Fruit fly (Drosophila melanogaster) whole organism, embryonic: Measurements from ENCODE around the gene CG10345.

ENCODE experiments used
- Bgb ChIP-seq: fragments of 200-800 bp; sonication (Bioruptor generic); IDR thresholded peaks from 2 replicates; pipeline ENCODE4 v1.3.6; 2022; ENCODE audit warnings: missing biosample characterization, missing genetic modification characterization; ENCODE audit not compliant: partially characterized antibody
- Bteb2 ChIP-seq: fragments of 200-800 bp; sonication (Bioruptor generic); optimal IDR thresholded peaks from 2 replicates; lab custom pipeline; 2016; ENCODE audit warnings: missing biosample characterization, missing genetic modification characterization
- CG10321 ChIP-seq: fragments of 200-800 bp; sonication (Bioruptor generic); IDR thresholded peaks from 2 replicates; pipeline ENCODE4 v1.3.6; 2022; ENCODE audit warnings: missing biosample characterization, missing genetic modification characterization
- CG10959 ChIP-seq: fragments of 200-800 bp; sonication (Bioruptor generic); IDR thresholded peaks from 2 replicates; pipeline ENCODE4 v1.3.6; 2022; ENCODE audit warnings: missing biosample characterization, missing genetic modification characterization
- CG11504 ChIP-seq: fragments of 200-800 bp; sonication (Bioruptor generic); optimal IDR thresholded peaks from 3 replicates; lab custom pipeline; 2019; ENCODE audit warnings: missing biosample characterization, mild to moderate bottlenecking, missing genetic modification characterization, moderate library complexity
- CG1233 ChIP-seq: fragments of 200-800 bp; sonication (Bioruptor generic); optimal IDR thresholded peaks from 4 replicates; lab custom pipeline; 2018; ENCODE audit warnings: missing biosample characterization, mild to moderate bottlenecking, missing genetic modification characterization
- CG13287 ChIP-seq: fragments of 200-800 bp; sonication (Bioruptor generic); IDR thresholded peaks from 2 replicates; pipeline ENCODE4 v1.3.6; 2022; ENCODE audit warnings: missing biosample characterization, missing genetic modification characterization; ENCODE audit not compliant: partially characterized antibody
- CG14710 ChIP-seq: fragments of 200-800 bp; sonication (Bioruptor generic); optimal IDR thresholded peaks from 3 replicates; lab custom pipeline; 2019; ENCODE audit warnings: missing biosample characterization, mild to moderate bottlenecking, missing genetic modification characterization, moderate library complexity
- CG1603 ChIP-seq: fragments of 200-800 bp; sonication (Bioruptor generic); optimal IDR thresholded peaks from 2 replicates; lab custom pipeline; 2019; ENCODE audit warnings: missing biosample characterization, mild to moderate bottlenecking, missing genetic modification characterization, moderate library complexity
- CG16813 ChIP-seq: fragments of 200-800 bp; sonication (Bioruptor generic); IDR thresholded peaks from 3 replicates; pipeline ENCODE4 v1.3.6; 2022; ENCODE audit warnings: missing biosample characterization, missing genetic modification characterization; ENCODE audit not compliant: partially characterized antibody
- CG2116 ChIP-seq: fragments of 200-800 bp; sonication (Bioruptor generic); optimal IDR thresholded peaks from 3 replicates; lab custom pipeline; 2018; ENCODE audit warnings: missing biosample characterization, mild to moderate bottlenecking, missing genetic modification characterization
- CG2129 ChIP-seq: fragments of 200-800 bp; sonication (Bioruptor generic); IDR thresholded peaks from 2 replicates; pipeline ENCODE4 v1.3.6; 2022; ENCODE audit warnings: missing biosample characterization, missing genetic modification characterization; ENCODE audit not compliant: partially characterized antibody
- CG30020 ChIP-seq: fragments of 200-800 bp; optimal IDR thresholded peaks from 2 replicates; lab custom pipeline; 2019; ENCODE audit warnings: missing biosample characterization, mild to moderate bottlenecking, missing genetic modification characterization, moderate library complexity
- CG34224 ChIP-seq: fragments of 200-800 bp; sonication (Bioruptor generic); IDR thresholded peaks from 3 replicates; pipeline ENCODE4 v1.3.6; 2022; ENCODE audit warnings: missing biosample characterization, missing genetic modification characterization; ENCODE audit not compliant: partially characterized antibody
- CG4617 ChIP-seq: fragments of 200-800 bp; sonication (Bioruptor generic); optimal IDR thresholded peaks from 3 replicates; lab custom pipeline; 2016; ENCODE audit warnings: missing biosample characterization, missing genetic modification characterization, borderline replicate concordance
- CG5953 ChIP-seq: fragments of 200-800 bp; sonication (Bioruptor generic); IDR thresholded peaks from 2 replicates; pipeline ENCODE4 v1.3.6; 2022; ENCODE audit warnings: missing biosample characterization, missing genetic modification characterization
- CG6689 ChIP-seq: fragments of 200-800 bp; sonication (Bioruptor generic); IDR thresholded peaks from 2 replicates; pipeline ENCODE4 v1.3.6; 2022; ENCODE audit warnings: missing biosample characterization, missing genetic modification characterization
- CTCF ChIP-seq: fragments of 200-800 bp; sonication (Bioruptor generic); optimal IDR thresholded peaks from 2 replicates; lab custom pipeline; 2017; ENCODE audit warnings: missing biosample characterization, mild to moderate bottlenecking, missing genetic modification characterization, moderate library complexity
- CoRest ChIP-seq: fragments of 200-800 bp; sonication (Bioruptor generic); optimal IDR thresholded peaks from 3 replicates; lab custom pipeline; 2018; ENCODE audit warnings: missing biosample characterization, mild to moderate bottlenecking, missing genetic modification characterization, moderate library complexity
- Dfd ChIP-seq, 2 experiments: fragments of >200 bp; optimal IDR thresholded peaks; 2 replicates each; lab custom pipeline; 2017; ENCODE audit warnings: missing biosample characterization in 2 of 2, missing genetic modification characterization in 2 of 2
- Dll ChIP-seq: fragments of 200-800 bp; sonication (Bioruptor generic); IDR thresholded peaks from 4 replicates; pipeline ENCODE4 v1.3.6; 2022; ENCODE audit warnings: missing biosample characterization, missing genetic modification characterization; ENCODE audit not compliant: partially characterized antibody
- Doc3 ChIP-seq: fragments of 200-800 bp; sonication (Bioruptor generic); IDR thresholded peaks from 3 replicates; pipeline ENCODE4 v1.3.6; 2022; ENCODE audit warnings: missing biosample characterization, missing genetic modification characterization; ENCODE audit not compliant: partially characterized antibody
- Dp ChIP-seq: fragments of 200-800 bp; sonication (Bioruptor generic); optimal IDR thresholded peaks from 2 replicates; lab custom pipeline; 2018; ENCODE audit warnings: missing biosample characterization, mild to moderate bottlenecking, missing genetic modification characterization, moderate library complexity
- Dref ChIP-seq: fragments of 200-800 bp; sonication (Bioruptor generic); IDR thresholded peaks from 2 replicates; pipeline ENCODE4 v1.3.6; 2022; ENCODE audit warnings: missing biosample characterization, missing genetic modification characterization
- E2f2 ChIP-seq: fragments of 200-800 bp; sonication (Bioruptor generic); IDR thresholded peaks from 2 replicates; pipeline ENCODE4 v1.3.6; 2022; ENCODE audit warnings: missing biosample characterization, missing genetic modification characterization
- Gsc ChIP-seq: fragments of 200-800 bp; sonication (Bioruptor generic); IDR thresholded peaks from 2 replicates; pipeline ENCODE4 v1.3.6; 2022; ENCODE audit warnings: missing biosample characterization, missing genetic modification characterization
- HLH4C ChIP-seq: fragments of 200-800 bp; sonication (Bioruptor generic); IDR thresholded peaks from 3 replicates; pipeline ENCODE4 v1.3.6; 2022; ENCODE audit warnings: missing biosample characterization, missing genetic modification characterization; ENCODE audit not compliant: partially characterized antibody
- Lhr ChIP-seq: fragments of 200-800 bp; sonication (Bioruptor generic); optimal IDR thresholded peaks from 3 replicates; lab custom pipeline; 2017; ENCODE audit warnings: mild to moderate bottlenecking, missing biosample characterization, missing genetic modification reagents, missing genetic modification characterization
- MESR4 ChIP-seq: fragments of 200-800 bp; sonication (Bioruptor generic); optimal IDR thresholded peaks from 2 replicates; lab custom pipeline; 2018; ENCODE audit warnings: missing biosample characterization, mild to moderate bottlenecking, missing genetic modification characterization, moderate library complexity
- Nf-YB ChIP-seq: fragments of 200-800 bp; sonication (Bioruptor generic); optimal IDR thresholded peaks from 3 replicates; lab custom pipeline; 2019; ENCODE audit warnings: missing biosample characterization, mild to moderate bottlenecking, missing genetic modification characterization, moderate library complexity
- Nf-YC ChIP-seq: fragments of 200-800 bp; optimal IDR thresholded peaks from 3 replicates; lab custom pipeline; 2019; ENCODE audit warnings: missing biosample characterization, mild to moderate bottlenecking, missing genetic modification characterization, moderate library complexity
- Optix ChIP-seq: fragments of 200-800 bp; sonication (Bioruptor generic); IDR thresholded peaks from 3 replicates; pipeline ENCODE4 v1.3.6; 2022; ENCODE audit warnings: missing biosample characterization, missing genetic modification characterization
- Ptx1 ChIP-seq: fragments of 200-800 bp; sonication (Bioruptor generic); IDR thresholded peaks from 2 replicates; pipeline ENCODE4 v1.3.6; 2022; ENCODE audit warnings: missing biosample characterization, missing genetic modification characterization
- Taf1 ChIP-seq: fragments of 200-800 bp; sonication (Bioruptor generic); IDR thresholded peaks from 2 replicates; pipeline ENCODE4 v1.3.6; 2022; ENCODE audit warnings: missing biosample characterization, missing genetic modification characterization
- Usf ChIP-seq: fragments of 200-800 bp; sonication (Bioruptor generic); optimal IDR thresholded peaks from 2 replicates; lab custom pipeline; 2017; ENCODE audit warnings: missing genotype, missing biosample characterization, missing genetic modification characterization
- Xrp1 ChIP-seq: fragments of 200-800 bp; sonication (Bioruptor generic); IDR thresholded peaks from 2 replicates; pipeline ENCODE4 v1.3.6; 2022; ENCODE audit warnings: missing biosample characterization, missing genetic modification characterization
- ash1 ChIP-seq: fragments of 200-800 bp; sonication (Bioruptor generic); optimal IDR thresholded peaks from 2 replicates; lab custom pipeline; 2018; ENCODE audit warnings: missing biosample characterization, mild to moderate bottlenecking, missing genetic modification characterization
- ato ChIP-seq: fragments of 200-800 bp; sonication (Bioruptor generic); IDR thresholded peaks from 2 replicates; pipeline ENCODE4 v1.3.6; 2022; ENCODE audit warnings: missing biosample characterization, missing genetic modification characterization; ENCODE audit not compliant: partially characterized antibody
- gcm ChIP-seq: fragments of 200-800 bp; sonication (Bioruptor generic); optimal IDR thresholded peaks from 2 replicates; lab custom pipeline; 2019; ENCODE audit warnings: missing biosample characterization, mild to moderate bottlenecking, missing genetic modification characterization, moderate library complexity
- gem ChIP-seq: fragments of 200-800 bp; sonication (Bioruptor generic); optimal IDR thresholded peaks from 2 replicates; lab custom pipeline; 2019; ENCODE audit warnings: missing biosample characterization, mild to moderate bottlenecking, missing genetic modification characterization, moderate library complexity
- ham ChIP-seq: fragments of 200-800 bp; sonication (Bioruptor generic); IDR thresholded peaks from 2 replicates; pipeline ENCODE4 v1.3.6; 2022; ENCODE audit warnings: missing biosample characterization, missing genetic modification characterization
- inv ChIP-seq: fragments of 200-800 bp; sonication (Bioruptor generic); IDR thresholded peaks from 2 replicates; pipeline ENCODE4 v1.3.6; 2022; ENCODE audit warnings: missing biosample characterization, missing genetic modification characterization; ENCODE audit not compliant: partially characterized antibody
- mld ChIP-seq: fragments of 200-800 bp; sonication (Bioruptor generic); IDR thresholded peaks from 3 replicates; pipeline ENCODE4 v1.3.6; 2022; ENCODE audit warnings: missing biosample characterization, missing genetic modification characterization; ENCODE audit not compliant: partially characterized antibody
- onecut ChIP-seq: fragments of 200-800 bp; sonication (Bioruptor generic); IDR thresholded peaks from 2 replicates; pipeline ENCODE4 v1.3.6; 2022; ENCODE audit warnings: missing biosample characterization, missing genetic modification characterization
- repo ChIP-seq: fragments of 200-800 bp; sonication (Bioruptor generic); optimal IDR thresholded peaks from 2 replicates; lab custom pipeline; 2016; ENCODE audit warnings: missing biosample characterization, missing genetic modification characterization
- rib ChIP-seq: fragments of 200-800 bp; sonication (Bioruptor generic); IDR thresholded peaks from 2 replicates; pipeline ENCODE4 v1.3.6; 2022; ENCODE audit warnings: missing biosample characterization, missing genetic modification characterization
- row ChIP-seq: fragments of 200-800 bp; sonication (Bioruptor generic); IDR thresholded peaks from 3 replicates; pipeline ENCODE4 v1.3.6; 2022; ENCODE audit warnings: missing biosample characterization, missing genetic modification characterization
- tgo ChIP-seq: fragments of 200-800 bp; sonication (Bioruptor generic); IDR thresholded peaks from 3 replicates; pipeline ENCODE4 v1.3.6; 2022; ENCODE audit warnings: missing biosample characterization, missing genetic modification characterization
- trem ChIP-seq: fragments of 200-800 bp; optimal IDR thresholded peaks from 3 replicates; lab custom pipeline; 2019; ENCODE audit warnings: missing biosample characterization, mild to moderate bottlenecking, missing genetic modification characterization, moderate library complexity
- vnd ChIP-seq: fragments of 200-800 bp; sonication (Bioruptor generic); IDR thresholded peaks from 3 replicates; pipeline ENCODE4 v1.3.6; 2022; ENCODE audit warnings: missing biosample characterization, missing genetic modification characterization; ENCODE audit not compliant: partially characterized antibody

Gene CG10345

dm6 chr3R:16640005-16640408 is 35.3 kb upstream of the CG10345 start, which contains the start of gene nonA-l:
nonA-l (plus strand) TSS chr3R:16640205.
- TF ChIP-seq CG1603 (tag; lab: Kevin White, UChicago) = peak; percentile 55
- peak; percentile 38 for TF ChIP-seq Lhr (GFP tag; lab: Kevin White, UChicago)
- TF ChIP-seq ash1 (GFP tag; lab: Kevin White, UChicago) = no peak
- TF ChIP-seq Dp (GFP tag; lab: Kevin White, UChicago) = peak; percentile 92
- no peak for TF ChIP-seq rib (GFP tag; lab: Robert Waterston, UW)
- TF ChIP-seq CG2129 = peak; percentile 61
- TF ChIP-seq Dref (GFP tag; lab: Robert Waterston, UW) = peak; percentile 92
- peak; percentile 94 for TF ChIP-seq CG2116 (GFP tag; lab: Kevin White, UChicago)
- no peak for TF ChIP-seq Optix (GFP tag; lab: Robert Waterston, UW)
- TF ChIP-seq Usf (GFP tag; lab: Kevin White, UChicago) = no peak
- peak; percentile 88 for TF ChIP-seq CG16813 (GFP tag; lab: Robert Waterston, UW)
- TF ChIP-seq gem (tag; lab: Kevin White, UChicago) = no peak
- TF ChIP-seq CoRest (tag; lab: Kevin White, UChicago) = peak; percentile 53
- TF ChIP-seq gcm (GFP tag; lab: Kevin White, UChicago) = no peak
- peak; percentile 90 for TF ChIP-seq Dll (GFP tag; lab: Robert Waterston, UW)
- TF ChIP-seq ham (GFP tag; lab: Robert Waterston, UW) = no peak
- no peak for TF ChIP-seq Ptx1 (GFP tag; lab: Robert Waterston, UW)
- no peak for TF ChIP-seq CG5953 (GFP tag; lab: Robert Waterston, UW)
- no peak for TF ChIP-seq CG6689 (GFP tag; lab: Robert Waterston, UW)
- TF ChIP-seq Doc3 (GFP tag; lab: Robert Waterston, UW) = peak; percentile 69
- no peak for TF ChIP-seq Dfd (GFP tag; optimal IDR thresholded peaks at IDR 0.05; lab: Kevin White, UChicago)
- peak; percentile 53 for TF ChIP-seq trem (tag; lab: Kevin White, UChicago)
- TF ChIP-seq CG30020 (tag; lab: Kevin White, UChicago) = peak; percentile 36
- TF ChIP-seq CG34224 = peak; percentile 74
- TF ChIP-seq E2f2 (GFP tag; lab: Robert Waterston, UW) = peak; percentile 96
- no peak for TF ChIP-seq Bteb2 (GFP tag; lab: Kevin White, UChicago)
- peak; percentile 73 for TF ChIP-seq ato (GFP tag; lab: Robert Waterston, UW)
- TF ChIP-seq CG10959 (GFP tag; lab: Robert Waterston, UW) = no peak
- peak; percentile 90 for TF ChIP-seq CG13287 (GFP tag; lab: Robert Waterston, UW)
- peak; percentile 80 for TF ChIP-seq inv (GFP tag; lab: Robert Waterston, UW)
- TF ChIP-seq CG1233 (GFP tag; lab: Kevin White, UChicago) = no peak
- TF ChIP-seq onecut (GFP tag; lab: Robert Waterston, UW) = peak; percentile 85
- TF ChIP-seq Gsc (GFP tag; lab: Robert Waterston, UW) = no peak
- peak; percentile 62 for TF ChIP-seq CG4617 (GFP tag; lab: Kevin White, UChicago)
- peak; percentile 75 for TF ChIP-seq MESR4 (GFP tag; lab: Kevin White, UChicago)
- TF ChIP-seq CG11504 (tag; lab: Kevin White, UChicago) = peak; percentile 89
- TF ChIP-seq Xrp1 = no peak
- TF ChIP-seq vnd (GFP tag; lab: Robert Waterston, UW) = peak; percentile 86
- TF ChIP-seq row (GFP tag; lab: Robert Waterston, UW) = peak; percentile 25; the same call in 1 of the 3 replicates
- TF ChIP-seq Taf1 (GFP tag; lab: Robert Waterston, UW) = no peak
- peak; percentile 64 for TF ChIP-seq CG14710 (tag; lab: Kevin White, UChicago)
- peak; percentile 51 for TF ChIP-seq CTCF (GFP tag; lab: Kevin White, UChicago)
- no peak for TF ChIP-seq tgo
- TF ChIP-seq HLH4C = peak; percentile 87
- TF ChIP-seq Nf-YB = peak; percentile 17
- no peak for TF ChIP-seq repo (GFP tag; lab: Kevin White, UChicago)
- TF ChIP-seq Nf-YC (tag; lab: Kevin White, UChicago) = peak; percentile 51
- TF ChIP-seq Bgb = peak; percentile 87
- TF ChIP-seq CG10321 = no peak
- peak; percentile 78; the same call in 2 of the 3 replicates for TF ChIP-seq mld
